Fruit fly (Drosophila melanogaster) whole organism, wandering third instar larva: ENCODE measurements around the gene Lsd-2.
A peak's percentile ranks its signal among the peaks of the same experiment; 100 is the strongest.

ENCODE experiments used
- CG32264 ChIP-seq: fragments of 200-800 bp; sonication (Bioruptor generic); optimal IDR thresholded peaks from 2 replicates; lab custom pipeline; 2016; ENCODE audit warnings: missing biosample characterization, missing genetic modification characterization
- Dfd ChIP-seq: fragments of >200 bp; optimal IDR thresholded peaks from 2 replicates; lab custom pipeline; 2017; ENCODE audit warnings: missing biosample characterization, missing genetic modification characterization
- Dif ChIP-seq: fragments of 200-275, 200-300 bp; sonication (Bioruptor generic); optimal IDR thresholded peaks from 2 replicates; lab custom pipeline; 2018; ENCODE audit warnings: missing biosample characterization, missing genetic modification characterization; ENCODE audit not compliant: partially characterized antibody
- GATAd ChIP-seq: sonication (Bioruptor generic); optimal IDR thresholded peaks from 2 replicates; lab custom pipeline; 2016; ENCODE audit warnings: missing biosample characterization, missing genetic modification characterization
- HLH106 ChIP-seq: fragments of 200-800 bp; optimal IDR thresholded peaks from 3 replicates; lab custom pipeline; 2019; ENCODE audit warnings: missing biosample characterization, mild to moderate bottlenecking, missing genetic modification characterization, moderate library complexity
- Hnf4 ChIP-seq: fragments of 200-800 bp; sonication (Bioruptor generic); optimal IDR thresholded peaks from 2 replicates; lab custom pipeline; 2016; ENCODE audit warnings: missing biosample characterization, mild to moderate bottlenecking, missing genetic modification characterization
- Hr78 ChIP-seq: fragments of >200 bp; optimal IDR thresholded peaks from 2 replicates; lab custom pipeline; 2017; ENCODE audit warnings: missing biosample characterization, missing genetic modification characterization
- Jra ChIP-seq: sonication (Bioruptor generic); optimal IDR thresholded peaks from 2 replicates; lab custom pipeline; 2016; ENCODE audit warnings: missing biosample characterization, missing genetic modification characterization
- Mio ChIP-seq: sonication (Bioruptor generic); optimal IDR thresholded peaks from 2 replicates; lab custom pipeline; 2016; ENCODE audit warnings: missing biosample characterization, missing genetic modification characterization
- Myc ChIP-seq: fragments of >200 bp; optimal IDR thresholded peaks from 2 replicates; lab custom pipeline; 2017
- OdsH ChIP-seq: fragments of 200-800 bp; sonication (Bioruptor generic); optimal IDR thresholded peaks from 2 replicates; lab custom pipeline; 2016; ENCODE audit warnings: missing biosample characterization, mild to moderate bottlenecking, missing genetic modification characterization
- Rel ChIP-seq, 2 experiments: fragments of 200-800 bp; sonication (Bioruptor generic) in 1 of 2; optimal IDR thresholded peaks; 2 replicates in 1 of 2; 3 replicates in 1 of 2; lab custom pipeline; 2016 to 2019; ENCODE audit warnings: mild to moderate bottlenecking in 2 of 2, missing biosample characterization in 2 of 2, missing genetic modification characterization in 2 of 2, moderate library complexity in 1 of 2
- Sp1 ChIP-seq: fragments of 200-800 bp; sonication (Bioruptor generic); optimal IDR thresholded peaks from 3 replicates; lab custom pipeline; 2019; ENCODE audit warnings: missing biosample characterization, mild to moderate bottlenecking, missing genetic modification characterization, moderate library complexity
- Vsx2 ChIP-seq: fragments of 200-300, 225-300 bp; sonication (Bioruptor generic); optimal IDR thresholded peaks from 2 replicates; lab custom pipeline; 2018; ENCODE audit warnings: missing biosample characterization, missing genetic modification characterization; ENCODE audit not compliant: partially characterized antibody
- br ChIP-seq: fragments of 200-800 bp; sonication (Bioruptor generic); optimal IDR thresholded peaks from 2 replicates; lab custom pipeline; 2016; ENCODE audit warnings: missing biosample characterization, missing genetic modification characterization
- brk ChIP-seq: fragments of 200-800 bp; sonication (Bioruptor generic); optimal IDR thresholded peaks from 2 replicates; lab custom pipeline; 2016; ENCODE audit warnings: missing biosample characterization, mild to moderate bottlenecking, missing genetic modification characterization
- dl ChIP-seq, 2 experiments: fragments of 175-275, 200-275 bp in 1 of 2; fragments of 200-275 bp in 1 of 2; sonication (Bioruptor generic); optimal IDR thresholded peaks; lab custom pipeline; 2018; ENCODE audit warnings: mild to moderate bottlenecking in 2 of 2, missing biosample characterization in 2 of 2, missing genetic modification characterization in 2 of 2, moderate library complexity in 2 of 2; ENCODE audit not compliant: partially characterized antibody in 2 of 2, insufficient read depth in 1 of 2
- dmrt93B ChIP-seq: fragments of 200-800 bp; sonication (Bioruptor generic); optimal IDR thresholded peaks from 2 replicates; lab custom pipeline; 2018; ENCODE audit warnings: missing biosample characterization, mild to moderate bottlenecking, missing genetic modification characterization
- ey ChIP-seq: fragments of 200-800 bp; sonication (Bioruptor generic); optimal IDR thresholded peaks from 2 replicates; lab custom pipeline; 2016; ENCODE audit warnings: missing biosample characterization, missing genetic modification characterization
- foxo ChIP-seq, 2 experiments: fragments of 200-800 bp; sonication (Bioruptor generic); optimal IDR thresholded peaks; 2 replicates in 1 of 2; 3 replicates in 1 of 2; lab custom pipeline; 2016 to 2017; ENCODE audit warnings: missing biosample characterization in 2 of 2, missing genetic modification characterization in 2 of 2
- fru ChIP-seq: fragments of 200-800 bp; sonication (Bioruptor generic); optimal IDR thresholded peaks from 3 replicates; lab custom pipeline; 2016; ENCODE audit warnings: missing biosample characterization, mild to moderate bottlenecking, missing genetic modification characterization
- h ChIP-seq: fragments of 200-800 bp; sonication (Bioruptor generic); optimal IDR thresholded peaks from 3 replicates; lab custom pipeline; 2016; ENCODE audit warnings: missing biosample characterization, mild to moderate bottlenecking, missing genetic modification characterization
- lola ChIP-seq: fragments of >200 bp; optimal IDR thresholded peaks from 2 replicates; lab custom pipeline; 2017; ENCODE audit warnings: missing biosample characterization, missing genetic modification characterization
- pan ChIP-seq: fragments of >200 bp; optimal IDR thresholded peaks from 2 replicates; lab custom pipeline; 2017
- psq ChIP-seq: fragments of 200-800 bp; sonication (Bioruptor generic); optimal IDR thresholded peaks from 3 replicates; lab custom pipeline; 2017; ENCODE audit warnings: missing biosample characterization, mild to moderate bottlenecking, missing genetic modification characterization, moderate library complexity
- rgr ChIP-seq: fragments of 200-800 bp; sonication (Bioruptor generic); optimal IDR thresholded peaks from 3 replicates; lab custom pipeline; 2016; ENCODE audit warnings: missing biosample characterization, mild to moderate bottlenecking, missing genetic modification characterization
- sage ChIP-seq: fragments of 200-800 bp; sonication (Bioruptor generic); optimal IDR thresholded peaks from 2 replicates; lab custom pipeline; 2016; ENCODE audit warnings: missing biosample characterization, mild to moderate bottlenecking, missing genetic modification characterization
- sv ChIP-seq: fragments of 200-800 bp; sonication (Bioruptor generic); optimal IDR thresholded peaks from 3 replicates; lab custom pipeline; 2016; ENCODE audit warnings: missing biosample characterization, missing genetic modification characterization
- tai ChIP-seq: sonication (Bioruptor generic); optimal IDR thresholded peaks from 2 replicates; lab custom pipeline; 2016; ENCODE audit warnings: missing biosample characterization, missing genetic modification characterization
- woc ChIP-seq: sonication (Bioruptor generic); optimal IDR thresholded peaks from 2 replicates; lab custom pipeline; 2016; ENCODE audit warnings: missing biosample characterization, mild to moderate bottlenecking, missing genetic modification characterization

Lsd-2 gene

DNA sequence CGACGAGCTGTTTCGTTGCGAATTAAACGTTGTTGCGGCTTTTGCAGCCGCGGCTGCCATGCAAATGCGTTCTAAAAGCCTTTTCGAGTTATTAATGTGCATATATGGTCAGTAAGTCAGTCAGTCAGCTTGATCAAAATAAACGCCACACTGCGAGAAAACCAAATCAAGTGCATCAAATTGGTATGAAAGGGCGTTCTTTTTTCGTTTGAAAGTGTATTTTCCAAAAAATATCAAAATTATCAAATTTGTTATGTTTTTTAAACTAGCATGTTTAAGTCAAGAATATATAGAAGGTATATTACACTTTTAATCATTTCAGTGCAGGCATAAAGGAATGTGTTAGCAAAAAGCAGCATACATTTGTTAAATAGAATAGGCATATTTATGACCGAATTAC is 33.5 kb downstream of the Lsd-2 start:
- TF ChIP-seq rgr (GFP tag; lab: Kevin White, UChicago) (peak; percentile 34), h (GFP tag; lab: Kevin White, UChicago) (peak; percentile 59), br (GFP tag; lab: Kevin White, UChicago) (peak; percentile 29), fru (GFP tag; lab: Kevin White, UChicago) (peak; percentile 11), foxo (GFP tag; optimal IDR thresholded peaks at IDR 0.05; lab: Kevin White, UChicago) (peak in 1 of 2 experiments; percentile 36), OdsH (GFP tag; lab: Kevin White, UChicago) (no peak), Myc (lab: Kevin White, UChicago) (no peak), Hnf4 (GFP tag; lab: Kevin White, UChicago) (peak; percentile 8), pan (lab: Kevin White, UChicago) (no peak), HLH106 (tag; lab: Kevin White, UChicago) (peak; percentile 27), ey (peak; percentile 44)

- TF ChIP-seq Sp1 (GFP tag; lab: Kevin White, UChicago): no peak
- no peak for TF ChIP-seq Hr78 (GFP tag; lab: Kevin White, UChicago)
- no peak for TF ChIP-seq ey
- no peak for TF ChIP-seq woc
- TF ChIP-seq lola (GFP tag; lab: Kevin White, UChicago): no peak
- TF ChIP-seq sage (GFP tag; lab: Kevin White, UChicago): no peak
- TF ChIP-seq br (GFP tag; lab: Kevin White, UChicago): no peak
- no peak for TF ChIP-seq foxo (GFP tag; optimal IDR thresholded peaks at IDR 0.05; lab: Kevin White, UChicago)
- TF ChIP-seq dmrt93B (GFP tag; lab: Kevin White, UChicago): no peak
- no peak for TF ChIP-seq tai (GFP tag; lab: Kevin White, UChicago)
- no peak for TF ChIP-seq Vsx2 (GFP tag; lab: Kevin White, UChicago)
- no peak for TF ChIP-seq dl (GFP tag; optimal IDR thresholded peaks at IDR 0.05; lab: Kevin White, UChicago; ENCODE audit: insufficient read depth in 1 of 2, partially characterized antibody in 2 of 2)
- TF ChIP-seq Mio: no peak
- TF ChIP-seq brk: no peak
Observed at dm6 chrX:15029864-15030263, 46.2 kb downstream of the Lsd-2 start.

dm6 chrX:15028152-15028551 is 47.9 kb downstream of the Lsd-2 start:
- TF ChIP-seq Hr78 (GFP tag; lab: Kevin White, UChicago) (no peak), h (GFP tag; lab: Kevin White, UChicago) (no peak), fru (GFP tag; lab: Kevin White, UChicago) (no peak), Myc (lab: Kevin White, UChicago) (no peak), Mio (no peak), sv (no peak), GATAd (GFP tag; lab: Kevin White, UChicago) (no peak), Jra (GFP tag; lab: Kevin White, UChicago) (no peak), CG32264 (no peak), Dif (GFP tag; lab: Kevin White, UChicago) (no peak), Dfd (GFP tag; lab: Kevin White, UChicago) (no peak), foxo (GFP tag; optimal IDR thresholded peaks at IDR 0.05; lab: Kevin White, UChicago) (no peak), psq (GFP tag; lab: Kevin White, UChicago) (no peak)

- TF ChIP-seq dl (GFP tag; optimal IDR thresholded peaks at IDR 0.05; lab: Kevin White, UChicago; ENCODE audit: insufficient read depth in 1 of 2, partially characterized antibody in 2 of 2) (no peak), psq (GFP tag; lab: Kevin White, UChicago) (peak; percentile 41), Rel (GFP tag; optimal IDR thresholded peaks at IDR 0.05; lab: Kevin White, UChicago) (no peak), Rel (tag; optimal IDR thresholded peaks at IDR 0.05; lab: Kevin White, UChicago) (peak; percentile 25), rgr (GFP tag; lab: Kevin White, UChicago) (peak; percentile 60), ey (peak; percentile 46), br (GFP tag; lab: Kevin White, UChicago) (peak; percentile 32), h (GFP tag; lab: Kevin White, UChicago) (peak; percentile 41), dmrt93B (GFP tag; lab: Kevin White, UChicago) (peak; percentile 4), Sp1 (GFP tag; lab: Kevin White, UChicago) (peak; percentile 56), Hnf4 (GFP tag; lab: Kevin White, UChicago) (peak; percentile 25), sv (no peak), HLH106 (tag; lab: Kevin White, UChicago) (peak; percentile 28), CG32264 (no peak), fru (GFP tag; lab: Kevin White, UChicago) (peak; percentile 44), OdsH (GFP tag; lab: Kevin White, UChicago) (peak; percentile 43), foxo (GFP tag; optimal IDR thresholded peaks at IDR 0.05; lab: Kevin White, UChicago) (peak in 1 of 2 experiments; percentile 55), tai (GFP tag; lab: Kevin White, UChicago) (no peak)
Observed at dm6 chrX:15026897-15027296, 49.1 kb downstream of the Lsd-2 start.
